Worm (Caenorhabditis elegans) whole organism, mixed stage, embryonic: ENCODE results near the gene K02F6.6.

Experiments used
- M03D4.4 ChIP-seq: sonication (generic microtip); optimal IDR thresholded peaks from 2 replicates; lab custom pipeline; 2017; ENCODE audit warnings: mild to moderate bottlenecking, missing genetic modification characterization, missing compliant biosample characterization
- bed-3 ChIP-seq: fragments of 200-800 bp; sonication (Bioruptor generic); optimal IDR thresholded peaks from 3 replicates; lab custom pipeline; 2018; ENCODE audit warnings: mild to moderate bottlenecking, missing genetic modification characterization, moderate library complexity, missing compliant biosample characterization
- blmp-1 ChIP-seq: fragments of 150-350 bp; optimal IDR thresholded peaks from 2 replicates; lab custom pipeline; 2014; ENCODE audit warnings: missing biosample characterization, missing genetic modification characterization
- ceh-43 ChIP-seq: fragments of 200-800 bp; sonication (Bioruptor generic); optimal IDR thresholded peaks from 2 replicates; lab custom pipeline; 2018; ENCODE audit warnings: mild to moderate bottlenecking, missing genetic modification characterization, moderate library complexity, missing compliant biosample characterization
- ceh-83 ChIP-seq: fragments of 200-800 bp; sonication (Bioruptor generic); optimal IDR thresholded peaks from 2 replicates; lab custom pipeline; 2018; ENCODE audit warnings: mild to moderate bottlenecking, missing genetic modification characterization, missing compliant biosample characterization
- ces-1 ChIP-seq: fragments of 150-350 bp; optimal IDR thresholded peaks from 2 replicates; lab custom pipeline; 2014; ENCODE audit warnings: missing biosample characterization, missing genetic modification reagents, missing genetic modification characterization
- cnd-1 ChIP-seq: fragments of 200-800 bp; sonication (Bioruptor generic); optimal IDR thresholded peaks from 2 replicates; lab custom pipeline; 2018; ENCODE audit warnings: mild to moderate bottlenecking, missing genetic modification characterization, missing compliant biosample characterization
- elt-1 ChIP-seq: sonication (generic microtip); optimal IDR thresholded peaks from 2 replicates; lab custom pipeline; 2017; ENCODE audit warnings: missing genetic modification characterization, mild to moderate bottlenecking, missing compliant biosample characterization, antibody characterized with exemption, moderate library complexity, borderline replicate concordance; ENCODE audit not compliant: insufficient read depth
- flh-1 ChIP-seq: fragments of 200-800 bp; sonication (Bioruptor generic); optimal IDR thresholded peaks from 2 replicates; lab custom pipeline; 2018; ENCODE audit warnings: mild to moderate bottlenecking, missing genetic modification characterization, moderate library complexity, missing compliant biosample characterization
- hlh-1 ChIP-seq: fragments of 150-350 bp; optimal IDR thresholded peaks from 2 replicates; lab custom pipeline; 2014; ENCODE audit warnings: missing biosample characterization, missing genetic modification reagents, missing genetic modification characterization
- lin-13 ChIP-seq: fragments of 150-350 bp; optimal IDR thresholded peaks from 2 replicates; lab custom pipeline; 2014; ENCODE audit warnings: missing biosample characterization, missing genetic modification characterization
- mab-5 ChIP-seq: fragments of 150-350 bp; optimal IDR thresholded peaks from 2 replicates; lab custom pipeline; 2014; ENCODE audit warnings: missing biosample characterization, missing genetic modification characterization
- mep-1 ChIP-seq: fragments of 150-350 bp; optimal IDR thresholded peaks from 2 replicates; lab custom pipeline; 2017; ENCODE audit warnings: missing biosample characterization, missing genetic modification reagents, missing genetic modification characterization, inconsistent platforms
- mls-2 ChIP-seq: sonication (generic microtip); optimal IDR thresholded peaks from 2 replicates; lab custom pipeline; 2016; ENCODE audit warnings: mild to moderate bottlenecking, missing genetic modification characterization, moderate library complexity, missing compliant biosample characterization
- nhr-12 ChIP-seq: fragments of 150-350 bp; optimal IDR thresholded peaks from 2 replicates; lab custom pipeline; 2014; ENCODE audit warnings: missing biosample characterization, missing genetic modification characterization
- nhr-2 ChIP-seq: fragments of 150-350 bp; optimal IDR thresholded peaks from 2 replicates; lab custom pipeline; 2014; ENCODE audit warnings: missing biosample characterization, missing genetic modification characterization
- nhr-237 ChIP-seq: fragments of 150-350 bp; optimal IDR thresholded peaks from 2 replicates; lab custom pipeline; 2014; ENCODE audit warnings: missing biosample characterization, missing genetic modification characterization
- pha-4 ChIP-seq: fragments of 150-350 bp; optimal IDR thresholded peaks from 2 replicates; lab custom pipeline; 2018; ENCODE audit warnings: missing biosample characterization, missing genetic modification reagents, missing genetic modification characterization
- sem-2 ChIP-seq: fragments of 200-800 bp; sonication (Bioruptor generic); optimal IDR thresholded peaks from 2 replicates; lab custom pipeline; 2018; ENCODE audit warnings: mild to moderate bottlenecking, missing genetic modification characterization, missing compliant biosample characterization
- sptf-1 ChIP-seq: sonication (generic microtip); optimal IDR thresholded peaks from 2 replicates; lab custom pipeline; 2017; ENCODE audit warnings: mild to moderate bottlenecking, missing genetic modification characterization, moderate library complexity, missing compliant biosample characterization
- unc-120 ChIP-seq: sonication (generic microtip); optimal IDR thresholded peaks from 2 replicates; lab custom pipeline; 2017; ENCODE audit warnings: missing genetic modification characterization, missing compliant biosample characterization; ENCODE audit not compliant: poor library complexity, severe bottlenecking
- unc-62 ChIP-seq: fragments of 150-350 bp; optimal IDR thresholded peaks from 2 replicates; lab custom pipeline; 2014; ENCODE audit warnings: missing biosample characterization, missing genetic modification reagents, missing genetic modification characterization
- zip-8 ChIP-seq: fragments of 150-350 bp; optimal IDR thresholded peaks from 2 replicates; lab custom pipeline; 2014; ENCODE audit warnings: missing biosample characterization, missing genetic modification characterization

The K02F6.6 gene

DNA sequence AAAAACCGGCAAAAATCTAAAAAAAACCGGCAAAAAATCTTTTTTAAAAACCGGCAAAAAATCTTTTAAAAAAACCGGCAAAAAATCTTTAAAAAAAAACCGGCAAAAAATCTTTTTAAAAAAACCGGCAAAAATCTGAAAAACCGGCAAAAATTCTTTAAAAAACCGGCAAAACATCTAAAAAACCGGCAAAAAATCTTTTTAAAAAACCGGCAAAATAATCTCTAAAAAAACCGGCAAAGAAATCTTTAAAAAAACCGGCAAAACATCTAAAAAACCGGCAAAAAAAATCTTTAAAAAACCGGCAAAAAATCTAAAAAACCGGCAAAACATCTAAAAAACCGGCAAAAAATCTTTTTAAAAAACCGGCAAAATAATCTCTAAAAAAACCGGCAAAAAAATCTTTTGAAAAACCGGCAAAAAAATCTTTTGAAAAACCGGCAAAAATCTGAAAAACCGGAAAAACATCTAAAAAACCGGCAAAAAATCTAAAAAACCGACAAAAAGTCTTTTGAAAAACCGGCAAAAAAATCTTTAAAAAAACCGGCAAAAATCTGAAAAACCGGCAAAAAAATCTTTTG is 39.9 kb downstream of the K02F6.6 start:
- peak; percentile 79 for TF ChIP-seq M03D4.4
- peak; percentile 70 for TF ChIP-seq bed-3
- peak; percentile 39 for TF ChIP-seq unc-120 (tag; lab: Kevin White, UChicago)
- peak; percentile 84 for TF ChIP-seq sptf-1 (tag; lab: Kevin White, UChicago)

DNA sequence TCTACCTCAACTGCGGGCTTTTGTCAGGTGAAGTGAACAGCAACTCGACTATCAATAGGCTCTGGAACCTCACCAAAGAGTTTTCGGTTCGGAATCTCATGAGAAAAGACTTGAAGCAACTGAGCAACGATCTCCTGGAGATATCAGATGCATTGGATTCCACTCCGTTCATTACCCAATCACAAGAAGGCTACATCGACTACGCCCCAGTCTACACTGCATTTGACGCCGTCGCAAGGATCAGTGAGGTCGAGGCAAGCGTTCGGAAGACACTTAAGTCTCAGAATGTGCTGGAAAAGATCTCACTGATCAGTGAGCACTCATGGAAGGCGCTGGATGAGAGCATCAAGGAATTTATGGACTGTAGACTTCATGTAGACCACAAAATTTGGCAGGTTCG is 47.6 kb downstream of the K02F6.6 start:
- TF ChIP-seq flh-1 (GFP tag; lab: Kevin White, UChicago) (no peak), zip-8 (tag; lab: Kevin White, UChicago) (no peak), ceh-43 (no peak), nhr-2 (tag; lab: Kevin White, UChicago) (no peak), ces-1 (GFP tag; lab: Kevin White, UChicago) (no peak), nhr-237 (no peak), blmp-1 (tag; lab: Kevin White, UChicago) (no peak), unc-62 (no peak), mab-5 (tag; lab: Kevin White, UChicago) (no peak), pha-4 (tag; lab: Kevin White, UChicago) (no peak), bed-3 (no peak), hlh-1 (tag; lab: Kevin White, UChicago) (no peak), cnd-1 (tag; lab: Kevin White, UChicago) (no peak), mls-2 (tag; lab: Kevin White, UChicago) (no peak), ceh-83 (no peak), nhr-12 (no peak), elt-1 (tag; lab: Kevin White, UChicago) (no peak), mep-1 (tag; lab: Kevin White, UChicago) (no peak), lin-13 (no peak), sem-2 (GFP tag; lab: Kevin White, UChicago) (no peak)
